Worm (Caenorhabditis elegans) whole organism, L1 larva: ENCODE measurements around the gene zhit-2.

ENCODE experiments used
- C04F5.9 ChIP-seq: sonication (generic microtip); optimal IDR thresholded peaks from 2 replicates; lab custom pipeline; 2016; ENCODE audit warnings: missing genetic modification characterization, missing compliant biosample characterization
- C16A3.4 ChIP-seq: fragments of 150-350 bp; optimal IDR thresholded peaks from 2 replicates; lab custom pipeline; 2014; ENCODE audit warnings: missing biosample characterization, missing genetic modification characterization
- C34B4.2 ChIP-seq: sonication (generic microtip); optimal IDR thresholded peaks from 2 replicates; lab custom pipeline; 2017; ENCODE audit warnings: mild to moderate bottlenecking, missing genetic modification characterization, missing compliant biosample characterization
- F16B12.6 ChIP-seq: fragments of 150-350 bp; optimal IDR thresholded peaks from 2 replicates; lab custom pipeline; 2014; ENCODE audit warnings: missing biosample characterization, missing genetic modification characterization
- Y116A8C.19 ChIP-seq: sonication (generic microtip); optimal IDR thresholded peaks from 2 replicates; lab custom pipeline; 2016; ENCODE audit warnings: missing compliant biosample characterization, missing genetic modification characterization, borderline replicate concordance
- aha-1 ChIP-seq: fragments of 150-350 bp; optimal IDR thresholded peaks from 2 replicates; lab custom pipeline; 2014; ENCODE audit warnings: missing biosample characterization, missing genetic modification characterization
- ama-1 ChIP-seq: fragments of 150-350 bp; optimal IDR thresholded peaks from 2 replicates; lab custom pipeline; 2014
- ceh-63 ChIP-seq: fragments of 200-800 bp; sonication (Bioruptor generic); optimal IDR thresholded peaks from 2 replicates; lab custom pipeline; 2018; ENCODE audit warnings: mild to moderate bottlenecking, missing genetic modification characterization, missing compliant biosample characterization
- ceh-82 ChIP-seq, 3 experiments: fragments of 150-350 bp in 1 of 3; sonication (generic microtip) in 2 of 3; optimal IDR thresholded peaks; 2 replicates each; lab custom pipeline; 2014 to 2017; ENCODE audit warnings: missing biosample characterization in 3 of 3, missing genetic modification characterization in 3 of 3
- ceh-88 ChIP-seq: fragments of 200-800 bp; sonication (Bioruptor generic); IDR thresholded peaks from 2 replicates; pipeline ENCODE4 v1.3.6; 2022; ENCODE audit warnings: missing genetic modification characterization, missing compliant biosample characterization
- ceh-90 ChIP-seq: sonication (generic microtip); optimal IDR thresholded peaks from 2 replicates; lab custom pipeline; 2016; ENCODE audit warnings: missing genetic modification characterization, missing compliant biosample characterization
- ces-1 ChIP-seq: fragments of 150-350 bp; optimal IDR thresholded peaks from 2 replicates; lab custom pipeline; 2014; ENCODE audit warnings: missing biosample characterization, missing genetic modification reagents, missing genetic modification characterization
- efl-1 ChIP-seq, 4 experiments: fragments of 150-350 bp; optimal IDR thresholded peaks in 3 of 4; peaks in 1 of 4; 1 replicate in 1 of 4; 2 replicates in 3 of 4; lab custom pipeline; 2014; ENCODE audit warnings: missing biosample characterization in 2 of 4, missing genetic modification characterization in 2 of 4, missing genetic modification reagents in 2 of 4
- efl-3 ChIP-seq: fragments of 200-800 bp; sonication (Bioruptor generic); optimal IDR thresholded peaks from 2 replicates; lab custom pipeline; 2018; ENCODE audit warnings: mild to moderate bottlenecking, missing genetic modification characterization, missing compliant biosample characterization
- egl-27 ChIP-seq, 2 experiments: fragments of 150-350 bp in 1 of 2; sonication (generic microtip); optimal IDR thresholded peaks; 3 replicates each; lab custom pipeline; 2017 to 2018; ENCODE audit warnings: missing biosample characterization in 2 of 2, missing genetic modification characterization in 2 of 2, missing genetic modification reagents in 2 of 2
- elt-2 ChIP-seq: sonication (generic microtip); optimal IDR thresholded peaks from 2 replicates; lab custom pipeline; 2016; ENCODE audit warnings: missing genetic modification characterization, mild to moderate bottlenecking, inconsistent platforms, missing compliant biosample characterization, missing genetic modification reagents
- elt-3 ChIP-seq, 6 experiments: fragments of 150-350 bp in 1 of 6; sonication (generic microtip); optimal IDR thresholded peaks; 2 replicates each; lab custom pipeline; 2017 to 2018; ENCODE audit warnings: missing biosample characterization in 6 of 6, missing genetic modification characterization in 6 of 6, inconsistent platforms in 1 of 6
- fkh-10 ChIP-seq: sonication (generic microtip); optimal IDR thresholded peaks from 2 replicates; lab custom pipeline; 2017; ENCODE audit warnings: missing biosample characterization, missing genetic modification reagents, missing genetic modification characterization
- fos-1 ChIP-seq: fragments of 150-350 bp; optimal IDR thresholded peaks from 2 replicates; lab custom pipeline; 2014; ENCODE audit warnings: missing biosample characterization, missing genetic modification characterization
- grh-1 ChIP-seq: fragments of 200-800 bp; sonication (Bioruptor generic); IDR thresholded peaks from 2 replicates; pipeline ENCODE4 v1.3.6; 2022; ENCODE audit warnings: missing genetic modification reagents, missing genetic modification characterization, missing compliant biosample characterization
- hlh-17 ChIP-seq: fragments of 200-800 bp; sonication (Bioruptor generic); optimal IDR thresholded peaks from 2 replicates; lab custom pipeline; 2018; ENCODE audit warnings: missing genetic modification characterization, mild to moderate bottlenecking, missing compliant biosample characterization, moderate library complexity, borderline replicate concordance
- hpl-2 ChIP-seq: fragments of 150-350 bp; optimal IDR thresholded peaks from 2 replicates; lab custom pipeline; 2014; ENCODE audit warnings: missing biosample characterization, missing genetic modification reagents, missing genetic modification characterization
- irx-1 ChIP-seq: sonication (generic microtip); optimal IDR thresholded peaks from 2 replicates; lab custom pipeline; 2016; ENCODE audit warnings: missing genetic modification characterization, missing compliant biosample characterization
- isw-1 ChIP-seq: fragments of 200-800 bp; sonication (Bioruptor generic); IDR thresholded peaks from 2 replicates; pipeline ENCODE4 v1.3.6; 2022; ENCODE audit warnings: missing genetic modification characterization, missing compliant biosample characterization
- jun-1 ChIP-seq: fragments of 150-350 bp; optimal IDR thresholded peaks from 2 replicates; lab custom pipeline; 2014; ENCODE audit warnings: missing biosample characterization, missing genetic modification reagents, missing genetic modification characterization
- lin-13 ChIP-seq: fragments of 150-350 bp; optimal IDR thresholded peaks from 2 replicates; lab custom pipeline; 2014; ENCODE audit warnings: missing biosample characterization, missing genetic modification reagents, missing genetic modification characterization
- lin-15B ChIP-seq: fragments of 150-350 bp; sonication (generic microtip); optimal IDR thresholded peaks from 3 replicates; lab custom pipeline; 2014; ENCODE audit warnings: missing biosample characterization, missing genetic modification characterization
- lin-39 ChIP-seq: fragments of 150-350 bp; optimal IDR thresholded peaks from 2 replicates; lab custom pipeline; 2014; ENCODE audit warnings: missing biosample characterization, missing genetic modification reagents, missing genetic modification characterization
- lsy-2 ChIP-seq, 2 experiments: fragments of 150-350 bp; optimal IDR thresholded peaks; 2 replicates each; lab custom pipeline; 2014; ENCODE audit warnings: missing biosample characterization in 2 of 2, missing genetic modification characterization in 2 of 2
- nhr-11 ChIP-seq: fragments of 150-350 bp; optimal IDR thresholded peaks from 2 replicates; lab custom pipeline; 2014; ENCODE audit warnings: missing biosample characterization, missing genetic modification characterization
- nhr-12 ChIP-seq: sonication (generic microtip); optimal IDR thresholded peaks from 2 replicates; lab custom pipeline; 2017; ENCODE audit warnings: missing biosample characterization, missing genetic modification characterization
- nhr-19 ChIP-seq: fragments of 200-800 bp; sonication (Bioruptor generic); conservative IDR thresholded peaks from 2 replicates; pipeline ENCODE4 v1.3.6; 2022; ENCODE audit warnings: missing genetic modification characterization, missing compliant biosample characterization
- nhr-20 ChIP-seq: sonication (generic microtip); optimal IDR thresholded peaks from 2 replicates; lab custom pipeline; 2016; ENCODE audit warnings: mild to moderate bottlenecking, missing genetic modification characterization, missing compliant biosample characterization
- nhr-28 ChIP-seq: fragments of 150-350 bp; optimal IDR thresholded peaks from 2 replicates; lab custom pipeline; 2014; ENCODE audit warnings: missing biosample characterization, missing genetic modification characterization
- nhr-71 ChIP-seq: sonication (generic microtip); optimal IDR thresholded peaks from 2 replicates; lab custom pipeline; 2016; ENCODE audit warnings: mild to moderate bottlenecking, missing genetic modification characterization, moderate library complexity, missing compliant biosample characterization
- nhr-77 ChIP-seq: fragments of 150-350 bp; optimal IDR thresholded peaks from 2 replicates; lab custom pipeline; 2014; ENCODE audit warnings: missing biosample characterization, missing genetic modification characterization
- nhr-84 ChIP-seq: sonication (generic microtip); optimal IDR thresholded peaks from 2 replicates; lab custom pipeline; 2017; ENCODE audit warnings: missing biosample characterization, missing genetic modification characterization
- pag-3 ChIP-seq: sonication (generic microtip); optimal IDR thresholded peaks from 2 replicates; lab custom pipeline; 2017; ENCODE audit warnings: missing genetic modification characterization, mild to moderate bottlenecking, missing compliant biosample characterization, antibody characterized with exemption, borderline replicate concordance; ENCODE audit not compliant: insufficient read depth
- snu-23 ChIP-seq: sonication (generic microtip); optimal IDR thresholded peaks from 2 replicates; lab custom pipeline; 2016; ENCODE audit warnings: missing genetic modification characterization, missing compliant biosample characterization
- sox-4 ChIP-seq: sonication (generic microtip); optimal IDR thresholded peaks from 2 replicates; lab custom pipeline; 2016; ENCODE audit warnings: missing genetic modification characterization, missing compliant biosample characterization
- sptf-1 ChIP-seq: fragments of 150-350 bp; optimal IDR thresholded peaks from 2 replicates; lab custom pipeline; 2014; ENCODE audit warnings: missing biosample characterization, missing genetic modification characterization
- sup-37 ChIP-seq: fragments of 200-800 bp; sonication (Bioruptor generic); optimal IDR thresholded peaks from 2 replicates; lab custom pipeline; 2018; ENCODE audit warnings: mild to moderate bottlenecking, missing genetic modification characterization, missing compliant biosample characterization
- unc-130 ChIP-seq: fragments of 150-350 bp; optimal IDR thresholded peaks from 2 replicates; lab custom pipeline; 2017; ENCODE audit warnings: missing biosample characterization, missing genetic modification characterization, inconsistent platforms
- unc-86 ChIP-seq: sonication (generic microtip); optimal IDR thresholded peaks from 2 replicates; lab custom pipeline; 2016; ENCODE audit warnings: missing genetic modification characterization, missing compliant biosample characterization
- xbp-1 ChIP-seq: sonication (generic microtip); optimal IDR thresholded peaks from 2 replicates; lab custom pipeline; 2016; ENCODE audit warnings: missing genetic modification characterization, missing compliant biosample characterization
- zag-1 ChIP-seq: fragments of 150-350 bp; optimal IDR thresholded peaks from 2 replicates; lab custom pipeline; 2014; ENCODE audit warnings: missing biosample characterization, missing genetic modification characterization
- ztf-4 ChIP-seq: fragments of 150-350 bp; optimal IDR thresholded peaks from 2 replicates; lab custom pipeline; 2014; ENCODE audit warnings: missing biosample characterization, missing genetic modification characterization

Gene zhit-2

ce11 chrIII:4289952-4290351 is 45.8 kb upstream of the zhit-2 start:
- TF ChIP-seq sox-4 (no peak), ama-1 (lab: Kevin White, UChicago) (no peak), efl-1 (optimal IDR thresholded peaks at IDR 0.05; lab: Kevin White, UChicago) (no peak), efl-1 (GFP tag; optimal IDR thresholded peaks at IDR 0.05 in 1 of 2; lab: Kevin White, UChicago) (peak in 1 of 2 experiments; percentile 30)

ce11 chrIII:4287379-4287778 is 43.2 kb upstream of the zhit-2 start, which contains the start of gene R10E4.3:
Gene R10E4.3, minus strand, starts transcription at chrIII:4287479.
- TF ChIP-seq fkh-10 (GFP tag; lab: Kevin White, UChicago): no peak
- no peak for TF ChIP-seq elt-3 (tag; optimal IDR thresholded peaks at IDR 0.05; lab: Kevin White, UChicago)
- TF ChIP-seq nhr-19 (GFP tag; lab: Robert Waterston, UW): no peak
- no peak for TF ChIP-seq egl-27 (tag; optimal IDR thresholded peaks at IDR 0.05; lab: Kevin White, UChicago)
- TF ChIP-seq nhr-84: no peak
- no peak for TF ChIP-seq snu-23 (GFP tag; lab: Kevin White, UChicago)
- TF ChIP-seq ceh-82 (tag; optimal IDR thresholded peaks at IDR 0.05; lab: Kevin White, UChicago): no peak
- no peak for TF ChIP-seq ceh-90 (tag; lab: Kevin White, UChicago)

DNA sequence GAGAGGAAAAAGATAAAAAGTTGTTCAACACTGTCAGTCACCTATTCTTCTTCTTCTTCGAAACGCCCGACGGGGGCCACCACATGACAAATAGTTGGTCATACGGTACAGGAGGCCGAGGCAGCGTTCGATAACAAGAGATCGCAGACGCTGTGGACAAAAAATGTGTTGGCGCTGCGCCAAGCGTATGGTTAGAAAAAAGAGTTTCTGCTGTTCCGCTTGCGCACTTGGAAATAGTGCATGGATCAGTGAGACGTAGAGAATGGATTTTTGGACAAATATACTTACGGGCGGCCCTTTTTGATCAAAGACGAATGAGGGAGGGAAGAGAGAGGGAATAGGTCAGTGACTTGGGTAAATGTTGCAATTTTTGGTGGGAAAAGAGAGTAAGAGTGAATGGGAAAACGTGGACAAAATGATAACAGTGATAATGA is 40.6 kb upstream of the zhit-2 start:
- TF ChIP-seq nhr-84 (no peak), elt-2 (tag; lab: Kevin White, UChicago) (peak; percentile 76), ces-1 (GFP tag; lab: Kevin White, UChicago) (no peak), ztf-4 (tag; lab: Kevin White, UChicago) (peak; percentile 68), ama-1 (lab: Kevin White, UChicago) (no peak), zag-1 (tag; lab: Kevin White, UChicago) (no peak), nhr-12 (tag; lab: Kevin White, UChicago) (no peak), nhr-77 (tag; lab: Kevin White, UChicago) (peak; percentile 77), ceh-63 (GFP tag; lab: Kevin White, UChicago) (no peak), F16B12.6 (peak; percentile 41), ceh-90 (tag; lab: Kevin White, UChicago) (no peak), ceh-82 (tag; optimal IDR thresholded peaks at IDR 0.05; lab: Kevin White, UChicago) (peak; percentile 15 to 60 (median 21)), hpl-2 (GFP tag; lab: Kevin White, UChicago) (no peak), lin-15B (tag; lab: Kevin White, UChicago) (no peak), grh-1 (GFP tag; lab: Robert Waterston, UW) (peak; percentile 86), snu-23 (GFP tag; lab: Kevin White, UChicago) (peak; percentile 94), sox-4 (no peak), aha-1 (tag; lab: Kevin White, UChicago) (no peak), ceh-88 (GFP tag; lab: Robert Waterston, UW) (peak; percentile 58), lsy-2 (tag; optimal IDR thresholded peaks at IDR 0.05; lab: Kevin White, UChicago) (peak; percentile 75 to 91), Y116A8C.19 (tag; lab: Kevin White, UChicago) (no peak), nhr-11 (no peak), C16A3.4 (tag; lab: Kevin White, UChicago) (peak; percentile 63), unc-86 (tag; lab: Kevin White, UChicago) (no peak), hlh-17 (GFP tag; lab: Kevin White, UChicago) (no peak), C04F5.9 (tag; lab: Kevin White, UChicago) (peak; percentile 31), nhr-71 (peak; percentile 96), unc-130 (tag; lab: Kevin White, UChicago) (no peak), lin-13 (GFP tag; lab: Kevin White, UChicago) (peak; percentile 31), pag-3 (tag; lab: Kevin White, UChicago) (no peak), C34B4.2 (tag; lab: Kevin White, UChicago) (peak; percentile 60), nhr-20 (tag; lab: Kevin White, UChicago) (peak; percentile 98), lin-39 (no peak), nhr-28 (tag; lab: Kevin White, UChicago) (no peak), sup-37 (GFP tag; lab: Kevin White, UChicago) (peak; percentile 83), efl-3 (peak; percentile 75), irx-1 (peak; percentile 61), xbp-1 (peak; percentile 83), sptf-1 (tag; lab: Kevin White, UChicago) (no peak), fos-1 (tag; lab: Kevin White, UChicago) (peak; percentile 30), efl-1 (optimal IDR thresholded peaks at IDR 0.05; lab: Kevin White, UChicago) (peak; percentile 60 to 62), efl-1 (GFP tag; optimal IDR thresholded peaks at IDR 0.05 in 1 of 2; lab: Kevin White, UChicago) (peak; percentile 29 to 97), isw-1 (GFP tag; lab: Robert Waterston, UW) (no peak; the same call in 1 of the 2 replicates), jun-1 (tag; lab: Kevin White, UChicago) (peak; percentile 72)
